Worm (Caenorhabditis elegans): ENCODE results near the gene snf-12.

snf-12 gene

DNA sequence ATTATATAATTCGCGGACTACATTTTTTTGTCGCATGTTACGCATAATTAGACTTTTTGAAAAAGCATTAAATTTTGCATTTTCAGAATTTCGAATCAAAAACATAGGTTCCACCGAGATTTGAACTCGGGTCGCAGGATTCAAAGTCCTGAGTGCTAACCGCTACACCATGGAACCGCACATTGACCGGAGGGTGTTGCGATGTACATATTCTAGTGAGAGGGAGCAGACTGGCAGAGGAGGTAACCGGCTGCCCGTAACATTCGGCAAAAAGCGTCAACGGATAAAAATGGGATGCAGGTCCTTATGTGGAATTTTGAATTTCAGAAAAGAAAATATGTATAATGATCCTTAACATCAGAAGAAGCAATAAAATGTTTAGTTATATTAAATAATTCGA, 48.9 kb downstream of the snf-12 start (continued):
- no peak for TF ChIP-seq F10B5.3 (tag; optimal IDR thresholded peaks at IDR 0.05)
- TF ChIP-seq lim-7 (GFP tag; IDR thresholded peaks at IDR 0.05) = no peak
- no peak for TF ChIP-seq egl-43 (GFP tag; IDR thresholded peaks at IDR 0.05)
- TF ChIP-seq mxl-2 (GFP tag; conservative IDR thresholded peaks at IDR 0.05) = no peak
- peak; percentile 34 for TF ChIP-seq F37D6.2 (tag; optimal IDR thresholded peaks at IDR 0.05)
- TF ChIP-seq fos-1 (tag; optimal IDR thresholded peaks at IDR 0.05) = no peak
- TF ChIP-seq T26A8.4 (GFP tag; IDR thresholded peaks at IDR 0.05) = no peak
- TF ChIP-seq unc-39 (tag; optimal IDR thresholded peaks at IDR 0.05) = no peak
- TF ChIP-seq mes-2 (tag; optimal IDR thresholded peaks at IDR 0.05; ENCODE audit: poor library complexity, severe bottlenecking) = no peak
- peak; percentile 30 for TF ChIP-seq lir-3 (tag; optimal IDR thresholded peaks at IDR 0.05)
- TF ChIP-seq unc-62 (GFP tag; optimal IDR thresholded peaks at IDR 0.05 in 1 of 2) = peak in 1 of 2 experiments; percentile 71
- TF ChIP-seq unc-62 (tag; optimal IDR thresholded peaks at IDR 0.05) = no peak
- TF ChIP-seq skn-1 (tag; optimal IDR thresholded peaks at IDR 0.05) = no peak
- TF ChIP-seq ceh-62 (tag; optimal IDR thresholded peaks at IDR 0.05) = no peak
- TF ChIP-seq T20F7.1 (GFP tag; optimal IDR thresholded peaks at IDR 0.05) = no peak
- no peak for TF ChIP-seq daf-8 (GFP tag; IDR thresholded peaks at IDR 0.05)
- no peak for TF ChIP-seq daf-19 (GFP tag; conservative IDR thresholded peaks at IDR 0.05)
- TF ChIP-seq php-3 (GFP tag; IDR thresholded peaks at IDR 0.05) = no peak; the same call in 1 of the 2 replicates
- no peak for TF ChIP-seq lin-29 (GFP tag; IDR thresholded peaks at IDR 0.05)
- peak; percentile 53 for TF ChIP-seq duxl-1 (tag; optimal IDR thresholded peaks at IDR 0.05; ENCODE audit: poor library complexity)
- no peak for TF ChIP-seq dpl-1 (GFP tag; optimal IDR thresholded peaks at IDR 0.05)
- TF ChIP-seq mdl-1 (tag; optimal IDR thresholded peaks at IDR 0.05) = no peak
- peak; percentile 18 for TF ChIP-seq nhr-111 (GFP tag; optimal IDR thresholded peaks at IDR 0.05)
- TF ChIP-seq tra-1 (GFP tag; IDR thresholded peaks at IDR 0.05) = no peak
- 0 out of 2 replicates have a peak, but pooled peaks have one; percentile 4 for TF ChIP-seq ceh-44 (GFP tag; IDR thresholded peaks at IDR 0.05)
- peak; percentile 43 for TF ChIP-seq lin-13 (GFP tag; optimal IDR thresholded peaks at IDR 0.05)
- peak; percentile 86 for TF ChIP-seq F26F4.8 (GFP tag; conservative IDR thresholded peaks at IDR 0.05)
- TF ChIP-seq ceh-28 (tag; optimal IDR thresholded peaks at IDR 0.05) = no peak
- no peak for TF ChIP-seq nhr-77 (tag; optimal IDR thresholded peaks at IDR 0.05)
- no peak for TF ChIP-seq lin-39 (tag; optimal IDR thresholded peaks at IDR 0.05)
- no peak for TF ChIP-seq nhr-25 (tag; optimal IDR thresholded peaks at IDR 0.05; ENCODE audit: borderline replicate concordance, insufficient read depth)
- no peak for TF ChIP-seq ces-1 (GFP tag; optimal IDR thresholded peaks at IDR 0.05)
- no peak for TF ChIP-seq nhr-28 (tag; optimal IDR thresholded peaks at IDR 0.05)
- no peak for TF ChIP-seq fkh-10 (GFP tag; optimal IDR thresholded peaks at IDR 0.05)
- peak; percentile 44 for TF ChIP-seq mep-1 (tag; optimal IDR thresholded peaks at IDR 0.05)
- TF ChIP-seq pha-4 (GFP tag; IDR thresholded peaks at IDR 0.05) = peak; percentile 70; the same call in 1 of the 2 replicates
- TF ChIP-seq pha-4 (tag; optimal IDR thresholded peaks at IDR 0.05) = no peak
- TF ChIP-seq pqm-1 (tag; optimal IDR thresholded peaks at IDR 0.05) = no peak
- no peak for TF ChIP-seq egl-27 (tag; optimal IDR thresholded peaks at IDR 0.05)
- peak; percentile 58 for TF ChIP-seq madf-9 (GFP tag; conservative IDR thresholded peaks at IDR 0.05)
- TF ChIP-seq nhr-76 (tag; optimal IDR thresholded peaks at IDR 0.05) = no peak
- peak; percentile 7 for TF ChIP-seq dve-1 (tag; optimal IDR thresholded peaks at IDR 0.05; ENCODE audit: insufficient read depth)
- no peak for TF ChIP-seq lsy-2 (tag; optimal IDR thresholded peaks at IDR 0.05)
- no peak for TF ChIP-seq snpc-4 (tag; optimal IDR thresholded peaks at IDR 0.05)
- TF ChIP-seq tag-97 (GFP tag; IDR thresholded peaks at IDR 0.05) = no peak
- no peak for TF ChIP-seq Y75B8A.6 (GFP tag; IDR thresholded peaks at IDR 0.05)
- TF ChIP-seq hmg-1.1 (GFP tag; IDR thresholded peaks at IDR 0.05) = peak; percentile 73
- TF ChIP-seq zip-11 (GFP tag; IDR thresholded peaks at IDR 0.05) = no peak
- no peak for TF ChIP-seq nhr-41 (GFP tag; IDR thresholded peaks at IDR 0.05)
- TF ChIP-seq nhr-42 (GFP tag; IDR thresholded peaks at IDR 0.05) = no peak
- TF ChIP-seq F49E8.2 (tag; optimal IDR thresholded peaks at IDR 0.05; ENCODE audit: borderline replicate concordance) = peak; percentile 45
- no peak for TF ChIP-seq attf-4 (tag; optimal IDR thresholded peaks at IDR 0.05)
- no peak for TF ChIP-seq nhr-6 (tag; optimal IDR thresholded peaks at IDR 0.05)

All from whole organism, L4 larva.